Worm (Caenorhabditis elegans) whole organism, young adult: ENCODE measurements around the gene C49C3.4.
"Not testable (repeated sequence)": the region's sequence is repeated elsewhere in the genome, so short reads cannot be mapped to it uniquely, and the experiment has no call there.

Source experiments
- C06A6.2 ChIP-seq: fragments of 200-800 bp; sonication (Bioruptor generic); conservative IDR thresholded peaks from 2 replicates; pipeline ENCODE4 v1.3.6; 2022; ENCODE audit warnings: missing genetic modification characterization, missing compliant biosample characterization
- D2030.7 ChIP-seq: fragments of 200-800 bp; sonication (Bioruptor generic); IDR thresholded peaks from 2 replicates; pipeline ENCODE4 v1.3.6; 2022; ENCODE audit warnings: missing genetic modification reagents, missing genetic modification characterization, missing compliant biosample characterization
- F33H1.4 ChIP-seq: fragments of 200-800 bp; sonication (Bioruptor generic); IDR thresholded peaks from 2 replicates; pipeline ENCODE4 v1.3.6; 2022; ENCODE audit warnings: missing genetic modification reagents, missing genetic modification characterization, missing compliant biosample characterization
- F39B2.1 ChIP-seq: fragments of 200-800 bp; sonication (Bioruptor generic); IDR thresholded peaks from 2 replicates; pipeline ENCODE4 v1.3.6; 2022; ENCODE audit warnings: missing genetic modification reagents, missing genetic modification characterization, missing compliant biosample characterization
- F52B5.7 ChIP-seq: sonication (generic microtip); optimal IDR thresholded peaks from 2 replicates; lab custom pipeline; 2016; ENCODE audit warnings: mild to moderate bottlenecking, missing genetic modification characterization, missing compliant biosample characterization
- T26A5.8 ChIP-seq: sonication (generic microtip); optimal IDR thresholded peaks from 2 replicates; lab custom pipeline; 2016; ENCODE audit warnings: missing genetic modification characterization, missing compliant biosample characterization
- aptf-2 ChIP-seq: fragments of 200-800 bp; sonication (Bioruptor generic); conservative IDR thresholded peaks from 2 replicates; pipeline ENCODE4 v1.3.6; 2022; ENCODE audit warnings: missing genetic modification reagents, missing genetic modification characterization, missing compliant biosample characterization
- atf-7 ChIP-seq: sonication (generic microtip); optimal IDR thresholded peaks from 2 replicates; lab custom pipeline; 2017; ENCODE audit warnings: mild to moderate bottlenecking, missing genetic modification characterization, missing compliant biosample characterization
- athp-1 ChIP-seq: sonication (generic microtip); optimal IDR thresholded peaks from 2 replicates; lab custom pipeline; 2017; ENCODE audit warnings: mild to moderate bottlenecking, missing genetic modification characterization, missing compliant biosample characterization
- attf-3 ChIP-seq: fragments of 200-800 bp; sonication (Bioruptor generic); conservative IDR thresholded peaks from 2 replicates; pipeline ENCODE4 v1.3.6; 2022; ENCODE audit warnings: missing genetic modification reagents, missing genetic modification characterization, missing compliant biosample characterization
- attf-6 ChIP-seq: fragments of 200-800 bp; sonication (Bioruptor generic); IDR thresholded peaks from 2 replicates; pipeline ENCODE4 v1.3.6; 2022; ENCODE audit warnings: missing genetic modification reagents, missing genetic modification characterization, missing compliant biosample characterization
- cebp-1 ChIP-seq, 2 experiments: fragments of 200-800 bp in 1 of 2; sonication (Bioruptor generic) in 1 of 2; sonication (generic microtip) in 1 of 2; IDR thresholded peaks in 1 of 2; optimal IDR thresholded peaks in 1 of 2; 2 replicates each; pipeline versions ENCODE4 v1.3.6 to Lab custom; 2017 to 2022; ENCODE audit warnings: missing compliant biosample characterization in 2 of 2, missing genetic modification characterization in 2 of 2, mild to moderate bottlenecking in 1 of 2, missing genetic modification reagents in 1 of 2, moderate library complexity in 1 of 2
- ceh-100 ChIP-seq: fragments of 200-800 bp; sonication (Bioruptor generic); IDR thresholded peaks from 2 replicates; pipeline ENCODE4 v1.3.6; 2022; ENCODE audit warnings: missing genetic modification reagents, missing genetic modification characterization, missing compliant biosample characterization
- ceh-91 ChIP-seq: fragments of 200-800 bp; sonication (Bioruptor generic); IDR thresholded peaks from 2 replicates; pipeline ENCODE4 v1.3.6; 2022; ENCODE audit warnings: missing genetic modification reagents, missing genetic modification characterization, missing compliant biosample characterization
- dox-1 ChIP-seq: fragments of 200-800 bp; sonication (Bioruptor generic); IDR thresholded peaks from 2 replicates; pipeline ENCODE4 v1.3.6; 2022; ENCODE audit warnings: missing genetic modification reagents, missing genetic modification characterization, missing compliant biosample characterization
- egl-18 ChIP-seq: fragments of 200-800 bp; sonication (Bioruptor generic); IDR thresholded peaks from 2 replicates; pipeline ENCODE4 v1.3.6; 2022; ENCODE audit warnings: missing genetic modification reagents, missing genetic modification characterization, missing compliant biosample characterization
- ekl-4 ChIP-seq: fragments of 200-800 bp; sonication (Bioruptor generic); IDR thresholded peaks from 2 replicates; pipeline ENCODE4 v1.3.6; 2022; ENCODE audit warnings: missing genetic modification reagents, missing genetic modification characterization, missing compliant biosample characterization
- ets-4 ChIP-seq: fragments of 200-800 bp; sonication (Bioruptor generic); optimal IDR thresholded peaks from 2 replicates; lab custom pipeline; 2018; ENCODE audit warnings: mild to moderate bottlenecking, missing genetic modification characterization, missing compliant biosample characterization
- fkh-3 ChIP-seq: sonication (generic microtip); optimal IDR thresholded peaks from 2 replicates; lab custom pipeline; 2016; ENCODE audit warnings: mild to moderate bottlenecking, missing genetic modification characterization, missing compliant biosample characterization
- hlh-12 ChIP-seq: sonication (generic microtip); optimal IDR thresholded peaks from 2 replicates; lab custom pipeline; 2016; ENCODE audit warnings: missing genetic modification characterization, missing compliant biosample characterization
- hmg-1.2 ChIP-seq: fragments of 200-800 bp; sonication (Bioruptor generic); IDR thresholded peaks from 2 replicates; pipeline ENCODE4 v1.3.6; 2022; ENCODE audit warnings: missing genetic modification reagents, missing genetic modification characterization, missing compliant biosample characterization
- hsf-1 ChIP-seq: fragments of 200-800 bp; sonication (Bioruptor generic); IDR thresholded peaks from 2 replicates; pipeline ENCODE4 v1.3.6; 2022; ENCODE audit warnings: missing genetic modification reagents, missing genetic modification characterization, missing compliant biosample characterization
- let-526 ChIP-seq: fragments of 200-800 bp; sonication (Bioruptor generic); IDR thresholded peaks from 2 replicates; pipeline ENCODE4 v1.3.6; 2022; ENCODE audit warnings: missing genetic modification reagents, missing genetic modification characterization, missing compliant biosample characterization
- lin-35 ChIP-seq, 3 experiments: fragments of 150-350 bp in 2 of 3; sonication (generic microtip) in 1 of 3; optimal IDR thresholded peaks; 2 replicates each; lab custom pipeline; 2014 to 2018; ENCODE audit warnings: missing biosample characterization in 3 of 3, missing genetic modification characterization in 3 of 3, missing genetic modification reagents in 3 of 3
- lin-40 ChIP-seq: sonication (generic microtip); optimal IDR thresholded peaks from 2 replicates; lab custom pipeline; 2016; ENCODE audit warnings: missing genetic modification characterization, mild to moderate bottlenecking, missing compliant biosample characterization, missing genotype, missing genetic modification reagents
- lin-54 ChIP-seq: fragments of 200-800 bp; sonication (Bioruptor generic); optimal IDR thresholded peaks from 2 replicates; lab custom pipeline; 2018; ENCODE audit warnings: mild to moderate bottlenecking, missing genetic modification characterization, missing compliant biosample characterization
- madf-3 ChIP-seq: fragments of 200-800 bp; sonication (Bioruptor generic); IDR thresholded peaks from 2 replicates; pipeline ENCODE4 v1.3.6; 2022; ENCODE audit warnings: missing genetic modification reagents, missing genetic modification characterization, missing compliant biosample characterization
- madf-6 ChIP-seq: fragments of 200-800 bp; sonication (Bioruptor generic); IDR thresholded peaks from 2 replicates; pipeline ENCODE4 v1.3.6; 2022; ENCODE audit warnings: missing genetic modification reagents, missing genetic modification characterization, missing compliant biosample characterization
- mes-4 ChIP-seq: sonication (generic microtip); optimal IDR thresholded peaks from 2 replicates; lab custom pipeline; 2016; ENCODE audit warnings: missing genotype, missing genetic modification characterization, missing compliant biosample characterization
- nfya-1 ChIP-seq: sonication (generic microtip); optimal IDR thresholded peaks from 2 replicates; lab custom pipeline; 2017; ENCODE audit warnings: antibody characterized with exemption, missing compliant biosample characterization, missing genetic modification characterization, borderline replicate concordance; ENCODE audit not compliant: insufficient read depth
- nhr-27 ChIP-seq: fragments of 200-800 bp; sonication (Bioruptor generic); optimal IDR thresholded peaks from 2 replicates; lab custom pipeline; 2018; ENCODE audit warnings: mild to moderate bottlenecking, missing genetic modification characterization, moderate library complexity, missing compliant biosample characterization
- sdz-38 ChIP-seq: sonication (generic microtip); optimal IDR thresholded peaks from 2 replicates; lab custom pipeline; 2016; ENCODE audit warnings: missing genotype, missing genetic modification characterization, missing compliant biosample characterization
- snpc-3.4 ChIP-seq: sonication (generic microtip); optimal IDR thresholded peaks from 2 replicates; lab custom pipeline; 2017; ENCODE audit warnings: missing genetic modification characterization, mild to moderate bottlenecking, missing compliant biosample characterization, antibody characterized with exemption, moderate library complexity, missing genotype, missing genetic modification reagents
- snpc-4 ChIP-seq, 5 experiments: fragments of 150-350 bp in 1 of 5; sonication (generic microtip) in 4 of 5; optimal IDR thresholded peaks; 2 replicates each; lab custom pipeline; 2014 to 2018; ENCODE audit warnings: missing genetic modification characterization in 5 of 5, missing biosample characterization in 3 of 5, antibody characterized with exemption in 2 of 5, mild to moderate bottlenecking in 2 of 5, missing compliant biosample characterization in 2 of 5, missing genotype in 2 of 5, moderate library complexity in 2 of 5, missing genetic modification reagents in 1 of 5
- sptf-2 ChIP-seq: fragments of 200-800 bp; sonication (Bioruptor generic); optimal IDR thresholded peaks from 2 replicates; lab custom pipeline; 2018; ENCODE audit warnings: mild to moderate bottlenecking, missing genetic modification characterization, missing compliant biosample characterization
- tlf-1 ChIP-seq: fragments of 200-800 bp; sonication (Bioruptor generic); optimal IDR thresholded peaks from 2 replicates; lab custom pipeline; 2018; ENCODE audit warnings: mild to moderate bottlenecking, missing genetic modification characterization, missing compliant biosample characterization
- xnd-1 ChIP-seq: sonication (generic microtip); optimal IDR thresholded peaks from 2 replicates; lab custom pipeline; 2016; ENCODE audit warnings: missing genotype, missing genetic modification reagents, missing genetic modification characterization, missing compliant biosample characterization

The C49C3.4 gene

DNA sequence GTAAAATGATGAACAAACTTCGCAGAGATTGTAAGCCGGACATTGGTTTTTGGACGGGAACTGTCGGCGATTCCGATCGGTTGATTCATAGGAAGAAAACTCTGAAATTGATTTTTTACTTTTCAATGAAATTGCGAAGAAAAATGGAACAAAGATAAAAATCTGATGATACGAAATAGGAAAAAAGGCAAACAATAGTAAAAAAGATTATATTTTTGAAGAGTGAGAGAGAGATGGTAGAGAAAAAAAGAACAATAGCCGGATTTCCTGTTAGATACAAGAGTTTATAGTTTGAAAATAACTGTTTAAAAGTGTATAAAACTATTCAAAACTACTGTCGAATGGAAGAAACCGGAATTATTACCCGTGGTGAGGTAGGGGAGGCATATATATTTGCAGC is 36.5 kb upstream of the C49C3.4 start, which contains the start of gene nra-1:
Gene nra-1, minus strand, starts transcription at position 101 of the 400 bp plus-strand sequence.
- TF ChIP-seq mes-4 (no peak), ceh-91 (GFP tag; lab: Robert Waterston, UW) (no peak), hlh-12 (tag; lab: Kevin White, UChicago) (no peak), egl-18 (GFP tag; lab: Robert Waterston, UW) (no peak), D2030.7 (GFP tag; lab: Robert Waterston, UW) (no peak), F52B5.7 (tag; lab: Kevin White, UChicago) (no peak), sptf-2 (GFP tag; lab: Kevin White, UChicago) (no peak), lin-54 (no peak)

DNA sequence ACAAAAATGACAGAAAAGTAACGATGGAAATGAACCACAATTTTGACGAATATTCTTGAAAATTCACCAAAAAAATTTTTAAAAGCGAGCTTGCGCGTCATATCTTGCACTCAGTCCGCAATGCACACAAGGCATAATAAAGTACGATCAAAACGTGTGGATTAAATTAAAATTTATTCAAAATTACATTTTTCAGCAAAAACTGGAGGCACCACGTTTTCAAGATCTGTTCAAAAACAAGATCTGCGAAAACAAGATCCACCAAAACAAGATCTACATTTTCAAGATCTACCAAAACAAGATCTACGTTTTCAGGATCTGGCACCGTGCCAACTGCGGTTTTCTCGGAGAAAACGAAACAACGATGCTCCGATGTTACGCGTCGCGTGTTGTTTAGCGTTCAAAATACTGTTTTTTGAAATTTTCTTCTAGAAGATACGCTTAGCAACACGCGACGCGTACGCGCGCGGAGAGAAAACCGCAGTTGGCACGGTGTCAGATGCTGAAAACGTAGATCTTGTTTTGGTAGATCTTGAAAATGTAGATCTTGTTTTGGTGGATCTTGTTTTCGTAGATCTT is 36.0 kb upstream of the C49C3.4 start:
- TF ChIP-seq D2030.7 (GFP tag; lab: Robert Waterston, UW), result peak; percentile 86
- peak; percentile 62 for TF ChIP-seq attf-3
- TF ChIP-seq madf-6 (GFP tag; lab: Robert Waterston, UW), result peak; percentile 66
- TF ChIP-seq snpc-4 (GFP tag; optimal IDR thresholded peaks at IDR 0.05; lab: Kevin White, UChicago), result not testable (repeated sequence)
- TF ChIP-seq snpc-4 (tag; optimal IDR thresholded peaks at IDR 0.05; lab: Kevin White, UChicago), result peak in 1 of 4 experiments; percentile 59
- TF ChIP-seq dox-1 (GFP tag; lab: Robert Waterston, UW), result peak; percentile 57
- peak; percentile 18; the same call in 1 of the 2 replicates for TF ChIP-seq hmg-1.2
- TF ChIP-seq athp-1 (tag; lab: Kevin White, UChicago), result peak; percentile 3
- TF ChIP-seq hsf-1, result peak; percentile 82
- TF ChIP-seq, all 124 proteins: peak for 8; not testable (repeated sequence) for 116

DNA sequence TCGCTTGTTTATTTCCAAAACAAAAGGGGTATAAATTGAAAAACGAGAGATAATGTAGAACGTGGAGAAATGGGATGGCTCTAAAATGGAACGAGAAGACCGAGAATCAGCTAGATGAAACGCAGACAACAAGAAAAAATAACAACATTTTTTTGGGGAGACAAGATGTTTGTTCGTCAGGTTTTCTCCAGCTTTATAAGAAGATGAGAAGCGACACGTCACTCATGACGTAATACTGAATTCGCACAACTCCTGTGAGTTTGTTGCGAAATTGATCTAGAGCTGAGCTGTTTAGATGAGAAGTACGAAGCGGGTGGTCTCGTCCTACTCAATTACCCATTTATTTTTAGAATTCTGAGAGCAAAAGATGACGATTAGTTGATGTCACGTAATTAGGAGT is 35.3 kb upstream of the C49C3.4 start:
- no peak for TF ChIP-seq sdz-38 (tag; lab: Kevin White, UChicago)
- TF ChIP-seq F33H1.4, result no peak
- no peak for TF ChIP-seq nfya-1 (tag; lab: Kevin White, UChicago)
- no peak for TF ChIP-seq cebp-1 (GFP tag; IDR thresholded peaks at IDR 0.05; lab: Robert Waterston, UW)
- TF ChIP-seq cebp-1 (tag; optimal IDR thresholded peaks at IDR 0.05; lab: Kevin White, UChicago), result peak; percentile 84
- peak; percentile 33 for TF ChIP-seq lin-40
- TF ChIP-seq T26A5.8 (tag; lab: Kevin White, UChicago), result no peak
- no peak for TF ChIP-seq nhr-27
- TF ChIP-seq aptf-2 (GFP tag; lab: Robert Waterston, UW), result no peak
- no peak for TF ChIP-seq tlf-1
- TF ChIP-seq xnd-1 (tag; lab: Kevin White, UChicago), result no peak
- TF ChIP-seq ceh-100 (GFP tag; lab: Robert Waterston, UW), result no peak
- TF ChIP-seq sptf-2 (GFP tag; lab: Kevin White, UChicago), result no peak
- no peak for TF ChIP-seq F39B2.1 (GFP tag; lab: Robert Waterston, UW)
- no peak for TF ChIP-seq madf-3 (GFP tag; lab: Robert Waterston, UW)
- TF ChIP-seq attf-6 (GFP tag; lab: Robert Waterston, UW), result 0 out of 2 replicates have a peak, but pooled peaks have one; percentile 54
- TF ChIP-seq snpc-4 (GFP tag; optimal IDR thresholded peaks at IDR 0.05; lab: Kevin White, UChicago), result no peak
- TF ChIP-seq snpc-4 (tag; optimal IDR thresholded peaks at IDR 0.05; lab: Kevin White, UChicago), result peak in 1 of 4 experiments; percentile 31
- no peak for TF ChIP-seq snpc-3.4 (tag; lab: Kevin White, UChicago)
- no peak for TF ChIP-seq fkh-3 (tag; lab: Kevin White, UChicago)
- no peak for TF ChIP-seq ekl-4 (GFP tag; lab: Robert Waterston, UW)
- no peak for TF ChIP-seq C06A6.2 (GFP tag; lab: Robert Waterston, UW)
- no peak for TF ChIP-seq ets-4 (GFP tag; lab: Kevin White, UChicago)
- peak; percentile 30 for TF ChIP-seq atf-7
- peak; percentile 50; the same call in 1 of the 2 replicates for TF ChIP-seq hsf-1
- TF ChIP-seq lin-35 (GFP tag; optimal IDR thresholded peaks at IDR 0.05; lab: Kevin White, UChicago), result no peak
- TF ChIP-seq let-526, result no peak
